Fruit fly (Drosophila melanogaster) whole organism, embryonic: ENCODE measurements around the gene barc.
A peak's percentile ranks its signal among the peaks of the same experiment; 100 is the strongest.

Experiments used
- Blimp-1 ChIP-seq: fragments of 200-800 bp; sonication (Bioruptor generic); optimal IDR thresholded peaks from 3 replicates; lab custom pipeline; 2018; ENCODE audit warnings: missing biosample characterization, missing genetic modification characterization, mild to moderate bottlenecking, moderate library complexity, missing genetic modification reagents
- CG12071 ChIP-seq: fragments of 200-800 bp; sonication (Bioruptor generic); optimal IDR thresholded peaks from 3 replicates; lab custom pipeline; 2018; ENCODE audit warnings: missing biosample characterization, mild to moderate bottlenecking, missing genetic modification characterization
- CG12236 ChIP-seq: fragments of 200-800 bp; sonication (Bioruptor generic); optimal IDR thresholded peaks from 2 replicates; lab custom pipeline; 2016; ENCODE audit warnings: missing biosample characterization, missing genetic modification characterization
- CG14441 ChIP-seq: fragments of 200-800 bp; sonication (Bioruptor generic); IDR thresholded peaks from 2 replicates; pipeline ENCODE4 v1.3.6; 2022; ENCODE audit warnings: missing biosample characterization, missing genetic modification characterization
- CG15073 ChIP-seq: fragments of 200-800 bp; sonication (Bioruptor generic); optimal IDR thresholded peaks from 2 replicates; lab custom pipeline; 2016; ENCODE audit warnings: missing biosample characterization, missing genetic modification characterization
- CG15696 ChIP-seq: fragments of 200-800 bp; sonication (Bioruptor generic); optimal IDR thresholded peaks from 2 replicates; lab custom pipeline; 2019; ENCODE audit warnings: missing biosample characterization, mild to moderate bottlenecking, missing genetic modification characterization, moderate library complexity
- CG1603 ChIP-seq: fragments of 200-800 bp; sonication (Bioruptor generic); optimal IDR thresholded peaks from 2 replicates; lab custom pipeline; 2019; ENCODE audit warnings: missing biosample characterization, mild to moderate bottlenecking, missing genetic modification characterization, moderate library complexity
- CG2116 ChIP-seq: fragments of 200-800 bp; sonication (Bioruptor generic); optimal IDR thresholded peaks from 3 replicates; lab custom pipeline; 2018; ENCODE audit warnings: missing biosample characterization, mild to moderate bottlenecking, missing genetic modification characterization
- CG2120 ChIP-seq: fragments of 200-800 bp; sonication (Bioruptor generic); optimal IDR thresholded peaks from 3 replicates; lab custom pipeline; 2016; ENCODE audit warnings: missing biosample characterization, missing genetic modification characterization
- CG2202 ChIP-seq: fragments of 200-800 bp; sonication (Bioruptor generic); optimal IDR thresholded peaks from 2 replicates; lab custom pipeline; 2018; ENCODE audit warnings: missing biosample characterization, mild to moderate bottlenecking, missing genetic modification characterization
- CG31224 ChIP-seq: fragments of 200-800 bp; sonication (Bioruptor generic); IDR thresholded peaks from 2 replicates; pipeline ENCODE4 v1.3.6; 2022; ENCODE audit warnings: missing biosample characterization, missing genetic modification characterization
- CG4424 ChIP-seq: fragments of 200-800 bp; sonication (Bioruptor generic); optimal IDR thresholded peaks from 3 replicates; lab custom pipeline; 2016; ENCODE audit warnings: missing biosample characterization, missing genetic modification characterization
- CG6175 ChIP-seq: fragments of 200-800 bp; sonication (Bioruptor generic); IDR thresholded peaks from 3 replicates; pipeline ENCODE4 v1.3.6; 2022; ENCODE audit warnings: missing biosample characterization, missing genetic modification characterization
- CG6683 ChIP-seq: fragments of 200-800 bp; sonication (Bioruptor generic); optimal IDR thresholded peaks from 2 replicates; lab custom pipeline; 2017; ENCODE audit warnings: missing biosample characterization, mild to moderate bottlenecking, missing genetic modification characterization, missing genetic modification reagents
- CG6791 ChIP-seq: fragments of 200-800 bp; sonication (Bioruptor generic); IDR thresholded peaks from 3 replicates; pipeline ENCODE4 v1.3.6; 2022; ENCODE audit warnings: missing biosample characterization, missing genetic modification characterization; ENCODE audit not compliant: partially characterized antibody
- CG8089 ChIP-seq: fragments of 200-800 bp; sonication (Bioruptor generic); optimal IDR thresholded peaks from 3 replicates; lab custom pipeline; 2016; ENCODE audit warnings: missing biosample characterization, missing genetic modification characterization
- CG9215 ChIP-seq: fragments of 200-800 bp; sonication (Bioruptor generic); IDR thresholded peaks from 2 replicates; pipeline ENCODE4 v1.3.6; 2022; ENCODE audit warnings: missing biosample characterization, missing genetic modification characterization
- Camta ChIP-seq: fragments of 200-800 bp; sonication (Bioruptor generic); optimal IDR thresholded peaks from 2 replicates; lab custom pipeline; 2016; ENCODE audit warnings: missing biosample characterization, missing genetic modification characterization
- Dll ChIP-seq: fragments of 200-800 bp; sonication (Bioruptor generic); IDR thresholded peaks from 4 replicates; pipeline ENCODE4 v1.3.6; 2022; ENCODE audit warnings: missing biosample characterization, missing genetic modification characterization; ENCODE audit not compliant: partially characterized antibody
- Doc3 ChIP-seq: fragments of 200-800 bp; sonication (Bioruptor generic); IDR thresholded peaks from 3 replicates; pipeline ENCODE4 v1.3.6; 2022; ENCODE audit warnings: missing biosample characterization, missing genetic modification characterization; ENCODE audit not compliant: partially characterized antibody
- Dp ChIP-seq: fragments of 200-800 bp; sonication (Bioruptor generic); optimal IDR thresholded peaks from 2 replicates; lab custom pipeline; 2018; ENCODE audit warnings: missing biosample characterization, mild to moderate bottlenecking, missing genetic modification characterization, moderate library complexity
- Eip74EF ChIP-seq, 2 experiments: fragments of 200-800 bp in 1 of 2; fragments of >200 bp in 1 of 2; sonication (Bioruptor generic) in 1 of 2; optimal IDR thresholded peaks; 2 replicates each; lab custom pipeline; 2017 to 2019; ENCODE audit warnings: missing biosample characterization in 2 of 2, missing genetic modification characterization in 2 of 2, mild to moderate bottlenecking in 1 of 2, moderate library complexity in 1 of 2
- Hsf ChIP-seq: fragments of 200-800 bp; sonication (Bioruptor generic); optimal IDR thresholded peaks from 3 replicates; lab custom pipeline; 2016; ENCODE audit warnings: missing biosample characterization, missing genetic modification characterization
- Lim3 ChIP-seq: fragments of 200-800 bp; sonication (Bioruptor generic); IDR thresholded peaks from 2 replicates; pipeline ENCODE4 v1.3.6; 2022; ENCODE audit warnings: missing biosample characterization, missing genetic modification characterization
- Meics ChIP-seq: fragments of 200-800 bp; sonication (Bioruptor generic); optimal IDR thresholded peaks from 2 replicates; lab custom pipeline; 2017; ENCODE audit warnings: missing biosample characterization, mild to moderate bottlenecking, missing genetic modification characterization
- Myb ChIP-seq: fragments of 200-800 bp; sonication (Bioruptor generic); optimal IDR thresholded peaks from 2 replicates; lab custom pipeline; 2016; ENCODE audit warnings: missing biosample characterization, missing genetic modification characterization
- Nf-YB ChIP-seq: fragments of 200-800 bp; sonication (Bioruptor generic); optimal IDR thresholded peaks from 3 replicates; lab custom pipeline; 2019; ENCODE audit warnings: missing biosample characterization, mild to moderate bottlenecking, missing genetic modification characterization, moderate library complexity
- Rfx ChIP-seq: fragments of 200-800 bp; sonication (Bioruptor generic); IDR thresholded peaks from 2 replicates; pipeline ENCODE4 v1.3.6; 2022; ENCODE audit warnings: missing biosample characterization, missing genetic modification characterization
- Ssrp ChIP-seq: fragments of 200-800 bp; sonication (Bioruptor generic); optimal IDR thresholded peaks from 2 replicates; lab custom pipeline; 2018; ENCODE audit warnings: missing biosample characterization, mild to moderate bottlenecking, missing genetic modification characterization, moderate library complexity
- al ChIP-seq: fragments of 200-800 bp; sonication (Bioruptor generic); IDR thresholded peaks from 2 replicates; pipeline ENCODE4 v1.3.6; 2022; ENCODE audit warnings: missing biosample characterization, missing genetic modification characterization
- crc ChIP-seq: fragments of 200-800 bp; sonication (Bioruptor generic); optimal IDR thresholded peaks from 2 replicates; lab custom pipeline; 2016; ENCODE audit warnings: missing biosample characterization, missing genetic modification characterization
- dimm ChIP-seq: fragments of 200-800 bp; sonication (Bioruptor generic); IDR thresholded peaks from 2 replicates; pipeline ENCODE4 v1.3.6; 2022; ENCODE audit warnings: missing biosample characterization, missing genetic modification characterization
- dysf ChIP-seq: fragments of 200-800 bp; sonication (Bioruptor generic); IDR thresholded peaks from 3 replicates; pipeline ENCODE4 v1.3.6; 2022; ENCODE audit warnings: missing biosample characterization, missing genetic modification characterization
- emc ChIP-seq: fragments of 200-800 bp; sonication (Bioruptor generic); optimal IDR thresholded peaks from 2 replicates; lab custom pipeline; 2016; ENCODE audit warnings: missing biosample characterization, missing genetic modification characterization
- her ChIP-seq: fragments of 200-800 bp; sonication (Bioruptor generic); optimal IDR thresholded peaks from 2 replicates; lab custom pipeline; 2016; ENCODE audit warnings: missing biosample characterization, missing genetic modification characterization
- kay ChIP-seq: fragments of 200-800 bp; sonication (Bioruptor generic); optimal IDR thresholded peaks from 2 replicates; lab custom pipeline; 2016; ENCODE audit warnings: missing biosample characterization, missing genetic modification characterization
- lmd ChIP-seq: fragments of 200-800 bp; sonication (Bioruptor generic); IDR thresholded peaks from 2 replicates; pipeline ENCODE4 v1.3.6; 2022; ENCODE audit warnings: missing biosample characterization, missing genetic modification characterization
- lov ChIP-seq, 2 experiments: fragments of 200-800 bp in 1 of 2; fragments of >200 bp in 1 of 2; sonication (Bioruptor generic) in 1 of 2; IDR thresholded peaks in 1 of 2; optimal IDR thresholded peaks in 1 of 2; 2 replicates in 1 of 2; 3 replicates in 1 of 2; pipeline versions ENCODE4 v1.3.6 to Lab custom; 2017 to 2022; ENCODE audit warnings: missing biosample characterization in 1 of 2, missing genetic modification characterization in 1 of 2
- luna ChIP-seq: fragments of 200-800 bp; sonication (Bioruptor generic); optimal IDR thresholded peaks from 2 replicates; lab custom pipeline; 2016; ENCODE audit warnings: missing biosample characterization, missing genetic modification characterization
- pnt ChIP-seq: fragments of 200-800 bp; sonication (Bioruptor generic); optimal IDR thresholded peaks from 3 replicates; lab custom pipeline; 2016; ENCODE audit warnings: missing biosample characterization, missing genetic modification characterization
- prd ChIP-seq, 3 experiments: fragments of >200 bp in 2 of 3; fragments of 200-800 bp in 1 of 3; sonication (Bioruptor generic) in 1 of 3; optimal IDR thresholded peaks in 2 of 3; IDR thresholded peaks in 1 of 3; 2 replicates in 2 of 3; 3 replicates in 1 of 3; pipeline versions ENCODE4 v1.3.6 to Lab custom; 2017 to 2022; ENCODE audit warnings: missing biosample characterization in 1 of 3, missing genetic modification characterization in 1 of 3
- run ChIP-seq: fragments of 200-800 bp; sonication (Bioruptor generic); optimal IDR thresholded peaks from 3 replicates; lab custom pipeline; 2018; ENCODE audit warnings: missing biosample characterization, mild to moderate bottlenecking, missing genetic modification characterization
- slbo ChIP-seq: fragments of 200-800 bp; sonication (Bioruptor generic); IDR thresholded peaks from 2 replicates; pipeline ENCODE4 v1.3.6; 2022; ENCODE audit warnings: missing biosample characterization, missing genetic modification characterization
- so ChIP-seq: fragments of 200-800 bp; sonication (Bioruptor generic); IDR thresholded peaks from 3 replicates; pipeline ENCODE4 v1.3.6; 2022; ENCODE audit warnings: missing biosample characterization, missing genetic modification characterization
- stwl ChIP-seq: fragments of 200-800 bp; sonication (Bioruptor generic); optimal IDR thresholded peaks from 3 replicates; lab custom pipeline; 2018; ENCODE audit warnings: missing biosample characterization, mild to moderate bottlenecking, missing genetic modification characterization, moderate library complexity
- tin ChIP-seq: fragments of 200-800 bp; sonication (Bioruptor generic); optimal IDR thresholded peaks from 3 replicates; lab custom pipeline; 2016; ENCODE audit warnings: missing biosample characterization, missing genetic modification characterization
- tio ChIP-seq: fragments of 200-800 bp; sonication (Bioruptor generic); optimal IDR thresholded peaks from 2 replicates; lab custom pipeline; 2017; ENCODE audit warnings: missing biosample characterization, missing genetic modification characterization, inconsistent platforms
- vvl ChIP-seq: fragments of 200-800 bp; sonication (Bioruptor generic); IDR thresholded peaks from 2 replicates; pipeline ENCODE4 v1.3.6; 2022; ENCODE audit warnings: missing biosample characterization, missing genetic modification characterization

barc gene

DNA sequence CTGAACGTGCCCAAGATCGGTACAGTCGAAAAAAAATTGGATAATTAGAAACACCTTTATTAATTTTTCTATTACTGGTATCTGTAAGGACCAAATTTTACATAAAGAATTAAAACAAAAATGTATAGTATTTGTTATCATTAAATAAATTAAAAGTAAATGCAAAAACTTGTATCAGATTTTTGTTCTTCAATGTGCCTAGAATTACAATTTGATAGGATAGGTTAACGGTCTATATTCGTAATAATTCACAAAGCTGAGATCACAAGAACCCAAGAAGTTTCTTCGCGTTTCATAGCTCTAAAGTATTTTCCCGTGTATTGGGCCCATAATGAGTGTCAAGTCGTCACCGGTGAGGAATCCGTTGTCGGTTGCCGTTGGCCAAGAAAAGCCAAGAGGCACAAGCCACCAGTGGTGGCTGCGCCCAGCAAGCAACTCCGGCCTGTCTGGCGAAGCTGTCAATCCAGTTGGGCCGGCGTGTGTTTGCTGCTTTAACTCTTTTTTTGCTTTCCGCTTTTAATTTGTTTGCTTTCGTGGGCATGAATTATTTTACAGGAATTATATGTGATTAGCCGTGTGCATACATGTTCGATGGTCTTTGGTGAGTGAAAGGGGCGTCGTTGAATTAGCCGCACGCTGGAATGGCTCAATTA is 14.9 kb downstream of the barc start:
- TF ChIP-seq luna (GFP tag; lab: Kevin White, UChicago) = no peak
- peak; percentile 62; the same call in 1 of the 3 replicates for TF ChIP-seq CG6175 (GFP tag; lab: Robert Waterston, UW)
- TF ChIP-seq CG15073 (GFP tag; lab: Kevin White, UChicago) = no peak
- no peak for TF ChIP-seq CG6791
- TF ChIP-seq CG12071 (GFP tag; lab: Kevin White, UChicago) = no peak
- TF ChIP-seq emc (GFP tag; lab: Kevin White, UChicago) = no peak
- peak; percentile 59; the same call in 2 of the 3 replicates for TF ChIP-seq dysf (GFP tag; lab: Robert Waterston, UW)
- TF ChIP-seq her (GFP tag; lab: Kevin White, UChicago) = no peak
- peak; percentile 41 for TF ChIP-seq Hsf (GFP tag; lab: Kevin White, UChicago)
- TF ChIP-seq CG12236 (GFP tag; lab: Kevin White, UChicago) = no peak
- no peak for TF ChIP-seq CG2116 (GFP tag; lab: Kevin White, UChicago)
- peak; percentile 44; the same call in 1 of the 2 replicates for TF ChIP-seq slbo (GFP tag; lab: Robert Waterston, UW)
- TF ChIP-seq Nf-YB = no peak
- peak; percentile 37 for TF ChIP-seq Ssrp (tag; lab: Kevin White, UChicago)
- peak; percentile 63 for TF ChIP-seq Blimp-1 (GFP tag; lab: Kevin White, UChicago)
- TF ChIP-seq CG15696 = no peak
- peak; percentile 41 for TF ChIP-seq tio (GFP tag; lab: Kevin White, UChicago)
- no peak for TF ChIP-seq CG6683 (GFP tag; lab: Kevin White, UChicago)
- TF ChIP-seq tin (GFP tag; lab: Kevin White, UChicago) = peak; percentile 45
- peak; percentile 48; the same call in 1 of the 2 replicates for TF ChIP-seq Rfx (GFP tag; lab: Robert Waterston, UW)
- TF ChIP-seq CG14441 (GFP tag; lab: Robert Waterston, UW) = peak; percentile 48; the same call in 1 of the 2 replicates
- no peak for TF ChIP-seq Dp (GFP tag; lab: Kevin White, UChicago)
- TF ChIP-seq lov (optimal IDR thresholded peaks at IDR 0.05; lab: Kevin White, UChicago) = no peak
- no peak for TF ChIP-seq lov (GFP tag; IDR thresholded peaks at IDR 0.05; lab: Robert Waterston, UW)
- no peak for TF ChIP-seq prd (optimal IDR thresholded peaks at IDR 0.05; lab: Kevin White, UChicago)
- TF ChIP-seq prd (GFP tag; IDR thresholded peaks at IDR 0.05; lab: Robert Waterston, UW) = peak; percentile 34; the same call in 1 of the 3 replicates
- peak; percentile 3 for TF ChIP-seq Camta (GFP tag; lab: Kevin White, UChicago)
- TF ChIP-seq run (tag; lab: Kevin White, UChicago) = no peak
- no peak for TF ChIP-seq CG1603 (tag; lab: Kevin White, UChicago)
- TF ChIP-seq Doc3 (GFP tag; lab: Robert Waterston, UW) = no peak
- TF ChIP-seq Myb (GFP tag; lab: Kevin White, UChicago) = no peak
- TF ChIP-seq lmd (GFP tag; lab: Robert Waterston, UW) = peak; percentile 51
- peak; percentile 5 for TF ChIP-seq kay
- TF ChIP-seq CG2120 (GFP tag; lab: Kevin White, UChicago) = peak; percentile 57
- TF ChIP-seq al (GFP tag; lab: Robert Waterston, UW) = peak; percentile 62
- TF ChIP-seq Dll (GFP tag; lab: Robert Waterston, UW) = no peak
- no peak for TF ChIP-seq Lim3 (GFP tag; lab: Robert Waterston, UW)
- TF ChIP-seq CG9215 (GFP tag; lab: Robert Waterston, UW) = 0 out of 2 replicates have a peak, but pooled peaks have one; percentile 53
- no peak for TF ChIP-seq stwl (tag; lab: Kevin White, UChicago)
- TF ChIP-seq pnt (GFP tag; lab: Kevin White, UChicago) = peak; percentile 5
- no peak for TF ChIP-seq vvl (GFP tag; lab: Robert Waterston, UW)
- TF ChIP-seq CG4424 = peak; percentile 50
- TF ChIP-seq CG2202 (tag; lab: Kevin White, UChicago) = no peak
- 0 out of 2 replicates have a peak, but pooled peaks have one; percentile 12 for TF ChIP-seq dimm (GFP tag; lab: Robert Waterston, UW)
- peak; percentile 23; the same call in 1 of the 2 replicates for TF ChIP-seq CG31224 (GFP tag; lab: Robert Waterston, UW)
- no peak for TF ChIP-seq so (GFP tag; lab: Robert Waterston, UW)
- peak; percentile 73 for TF ChIP-seq Meics (GFP tag; lab: Kevin White, UChicago)
- no peak for TF ChIP-seq CG8089 (GFP tag; lab: Kevin White, UChicago)
- no peak for TF ChIP-seq crc (GFP tag; lab: Kevin White, UChicago)
- TF ChIP-seq Eip74EF (GFP tag; optimal IDR thresholded peaks at IDR 0.05; lab: Kevin White, UChicago) = peak in 1 of 2 experiments; percentile 39
